Worm (Caenorhabditis elegans) whole organism, L1 larva: ENCODE data around the gene che-2.

Experiments
- Y116A8C.19 ChIP-seq: sonication (generic microtip); optimal IDR thresholded peaks from 2 replicates; lab custom pipeline; 2016; ENCODE audit warnings: missing compliant biosample characterization, missing genetic modification characterization, borderline replicate concordance
- aha-1 ChIP-seq: fragments of 150-350 bp; optimal IDR thresholded peaks from 2 replicates; lab custom pipeline; 2014; ENCODE audit warnings: missing biosample characterization, missing genetic modification characterization
- aly-2 ChIP-seq: fragments of 150-350 bp; optimal IDR thresholded peaks from 2 replicates; lab custom pipeline; 2014; ENCODE audit warnings: missing biosample characterization, missing genetic modification characterization
- ceh-8 ChIP-seq: fragments of 200-800 bp; sonication (Bioruptor generic); optimal IDR thresholded peaks from 2 replicates; lab custom pipeline; 2018; ENCODE audit warnings: mild to moderate bottlenecking, missing genetic modification characterization, moderate library complexity, missing compliant biosample characterization
- ceh-82 ChIP-seq, 3 experiments: fragments of 150-350 bp in 1 of 3; sonication (generic microtip) in 2 of 3; optimal IDR thresholded peaks; 2 replicates each; lab custom pipeline; 2014 to 2017; ENCODE audit warnings: missing biosample characterization in 3 of 3, missing genetic modification characterization in 3 of 3
- ceh-88 ChIP-seq: fragments of 200-800 bp; sonication (Bioruptor generic); IDR thresholded peaks from 2 replicates; pipeline ENCODE4 v1.3.6; 2022; ENCODE audit warnings: missing genetic modification characterization, missing compliant biosample characterization
- ces-1 ChIP-seq: fragments of 150-350 bp; optimal IDR thresholded peaks from 2 replicates; lab custom pipeline; 2014; ENCODE audit warnings: missing biosample characterization, missing genetic modification reagents, missing genetic modification characterization
- dsc-1 ChIP-seq: sonication (generic microtip); optimal IDR thresholded peaks from 2 replicates; lab custom pipeline; 2016; ENCODE audit warnings: mild to moderate bottlenecking, missing genetic modification characterization, missing compliant biosample characterization
- efl-1 ChIP-seq, 4 experiments: fragments of 150-350 bp; optimal IDR thresholded peaks in 3 of 4; peaks in 1 of 4; 1 replicate in 1 of 4; 2 replicates in 3 of 4; lab custom pipeline; 2014; ENCODE audit warnings: missing biosample characterization in 2 of 4, missing genetic modification characterization in 2 of 4, missing genetic modification reagents in 2 of 4
- elt-3 ChIP-seq, 6 experiments: fragments of 150-350 bp in 1 of 6; sonication (generic microtip); optimal IDR thresholded peaks; 2 replicates each; lab custom pipeline; 2017 to 2018; ENCODE audit warnings: missing biosample characterization in 6 of 6, missing genetic modification characterization in 6 of 6, inconsistent platforms in 1 of 6
- fkh-10 ChIP-seq: sonication (generic microtip); optimal IDR thresholded peaks from 2 replicates; lab custom pipeline; 2017; ENCODE audit warnings: missing biosample characterization, missing genetic modification reagents, missing genetic modification characterization
- fkh-4 ChIP-seq: sonication (generic microtip); optimal IDR thresholded peaks from 2 replicates; lab custom pipeline; 2016; ENCODE audit warnings: missing compliant biosample characterization, missing genetic modification characterization, borderline replicate concordance
- fos-1 ChIP-seq: fragments of 150-350 bp; optimal IDR thresholded peaks from 2 replicates; lab custom pipeline; 2014; ENCODE audit warnings: missing biosample characterization, missing genetic modification characterization
- grh-1 ChIP-seq: fragments of 200-800 bp; sonication (Bioruptor generic); IDR thresholded peaks from 2 replicates; pipeline ENCODE4 v1.3.6; 2022; ENCODE audit warnings: missing genetic modification reagents, missing genetic modification characterization, missing compliant biosample characterization
- hlh-17 ChIP-seq: fragments of 200-800 bp; sonication (Bioruptor generic); optimal IDR thresholded peaks from 2 replicates; lab custom pipeline; 2018; ENCODE audit warnings: missing genetic modification characterization, mild to moderate bottlenecking, missing compliant biosample characterization, moderate library complexity, borderline replicate concordance
- hpl-2 ChIP-seq: fragments of 150-350 bp; optimal IDR thresholded peaks from 2 replicates; lab custom pipeline; 2014; ENCODE audit warnings: missing biosample characterization, missing genetic modification reagents, missing genetic modification characterization
- lin-15B ChIP-seq: fragments of 150-350 bp; sonication (generic microtip); optimal IDR thresholded peaks from 3 replicates; lab custom pipeline; 2014; ENCODE audit warnings: missing biosample characterization, missing genetic modification characterization
- lin-35 ChIP-seq, 2 experiments: fragments of 150-350 bp; optimal IDR thresholded peaks; 2 replicates each; lab custom pipeline; 2014; ENCODE audit warnings: missing biosample characterization in 2 of 2, missing genetic modification characterization in 2 of 2, missing genetic modification reagents in 2 of 2
- lin-39 ChIP-seq: fragments of 150-350 bp; optimal IDR thresholded peaks from 2 replicates; lab custom pipeline; 2014; ENCODE audit warnings: missing biosample characterization, missing genetic modification reagents, missing genetic modification characterization
- lsy-2 ChIP-seq, 2 experiments: fragments of 150-350 bp; optimal IDR thresholded peaks; 2 replicates each; lab custom pipeline; 2014; ENCODE audit warnings: missing biosample characterization in 2 of 2, missing genetic modification characterization in 2 of 2
- mdl-1 ChIP-seq, 2 experiments: fragments of 150-350 bp; optimal IDR thresholded peaks; 2 replicates each; lab custom pipeline; 2014 to 2017; ENCODE audit warnings: missing biosample characterization in 2 of 2, missing genetic modification characterization in 2 of 2, inconsistent platforms in 1 of 2
- nhr-20 ChIP-seq: sonication (generic microtip); optimal IDR thresholded peaks from 2 replicates; lab custom pipeline; 2016; ENCODE audit warnings: mild to moderate bottlenecking, missing genetic modification characterization, missing compliant biosample characterization
- nhr-237 ChIP-seq: fragments of 150-350 bp; optimal IDR thresholded peaks from 2 replicates; lab custom pipeline; 2014; ENCODE audit warnings: missing biosample characterization, missing genetic modification characterization
- nhr-71 ChIP-seq: sonication (generic microtip); optimal IDR thresholded peaks from 2 replicates; lab custom pipeline; 2016; ENCODE audit warnings: mild to moderate bottlenecking, missing genetic modification characterization, moderate library complexity, missing compliant biosample characterization
- nhr-85 ChIP-seq: sonication (generic microtip); peaks from one replicate; lab custom pipeline; 2016; ENCODE audit warnings: missing genetic modification characterization, inconsistent platforms, missing compliant biosample characterization
- pqm-1 ChIP-seq: sonication (generic microtip); optimal IDR thresholded peaks from 3 replicates; lab custom pipeline; 2017; ENCODE audit warnings: missing biosample characterization, missing genetic modification characterization
- skn-1 ChIP-seq: fragments of 150-350 bp; optimal IDR thresholded peaks from 2 replicates; lab custom pipeline; 2014; ENCODE audit warnings: missing biosample characterization, missing genetic modification characterization
- sox-4 ChIP-seq: sonication (generic microtip); optimal IDR thresholded peaks from 2 replicates; lab custom pipeline; 2016; ENCODE audit warnings: missing genetic modification characterization, missing compliant biosample characterization
- sptf-1 ChIP-seq: fragments of 150-350 bp; optimal IDR thresholded peaks from 2 replicates; lab custom pipeline; 2014; ENCODE audit warnings: missing biosample characterization, missing genetic modification characterization
- sup-37 ChIP-seq: fragments of 200-800 bp; sonication (Bioruptor generic); optimal IDR thresholded peaks from 2 replicates; lab custom pipeline; 2018; ENCODE audit warnings: mild to moderate bottlenecking, missing genetic modification characterization, missing compliant biosample characterization
- unc-30 ChIP-seq: sonication (generic microtip); optimal IDR thresholded peaks from 2 replicates; lab custom pipeline; 2017; ENCODE audit warnings: missing biosample characterization, missing genetic modification characterization
- unc-86 ChIP-seq: sonication (generic microtip); optimal IDR thresholded peaks from 2 replicates; lab custom pipeline; 2016; ENCODE audit warnings: missing genetic modification characterization, missing compliant biosample characterization
- unc-98 ChIP-seq: fragments of 200-800 bp; sonication (Bioruptor generic); IDR thresholded peaks from 2 replicates; pipeline ENCODE4 v1.3.6; 2022; ENCODE audit warnings: missing genetic modification characterization, missing compliant biosample characterization
- vab-15 ChIP-seq: sonication (generic microtip); optimal IDR thresholded peaks from 2 replicates; lab custom pipeline; 2017; ENCODE audit warnings: missing genotype, mild to moderate bottlenecking, missing genetic modification characterization, missing compliant biosample characterization
- zag-1 ChIP-seq: fragments of 150-350 bp; optimal IDR thresholded peaks from 2 replicates; lab custom pipeline; 2014; ENCODE audit warnings: missing biosample characterization, missing genetic modification characterization

The che-2 gene

ce11 chrX:535728-536127, 54.5 kb downstream of the che-2 start, which contains the start of gene F28C10.3 (continued):
- peak; percentile 51 for TF ChIP-seq sox-4
- no peak for TF ChIP-seq unc-98 (GFP tag; lab: Robert Waterston, UW)
- TF ChIP-seq dsc-1 (tag; lab: Kevin White, UChicago): peak; percentile 65
- no peak for TF ChIP-seq sptf-1 (tag; lab: Kevin White, UChicago)
- no peak for TF ChIP-seq hlh-17 (GFP tag; lab: Kevin White, UChicago)
- peak; percentile 53 for TF ChIP-seq lin-39 (tag; lab: Kevin White, UChicago)
- TF ChIP-seq pqm-1: no peak
- peak; percentile 69 to 81 for TF ChIP-seq lsy-2 (tag; optimal IDR thresholded peaks at IDR 0.05; lab: Kevin White, UChicago)
- peak; percentile 71 for TF ChIP-seq unc-86
- TF ChIP-seq ceh-88 (GFP tag; lab: Robert Waterston, UW): peak; percentile 48; the same call in 1 of the 2 replicates
- peak; percentile 48 for TF ChIP-seq hpl-2 (GFP tag; lab: Kevin White, UChicago)
- TF ChIP-seq ceh-8 (GFP tag; lab: Kevin White, UChicago): no peak
- peak; percentile 62 to 65 for TF ChIP-seq lin-35 (GFP tag; optimal IDR thresholded peaks at IDR 0.05; lab: Kevin White, UChicago)
- TF ChIP-seq grh-1 (GFP tag; lab: Robert Waterston, UW): peak; percentile 65
- no peak for TF ChIP-seq sup-37 (GFP tag; lab: Kevin White, UChicago)
- peak in 2 of 6 experiments; percentile 14 to 66 for TF ChIP-seq elt-3 (tag; optimal IDR thresholded peaks at IDR 0.05; lab: Kevin White, UChicago)
- no peak for TF ChIP-seq fkh-4
- peak; percentile 53 to 66 for TF ChIP-seq efl-1 (optimal IDR thresholded peaks at IDR 0.05; lab: Kevin White, UChicago)
- peak; percentile 13 to 93 for TF ChIP-seq efl-1 (GFP tag; optimal IDR thresholded peaks at IDR 0.05 in 1 of 2; lab: Kevin White, UChicago)
- TF ChIP-seq ces-1 (GFP tag; lab: Kevin White, UChicago): no peak
- TF ChIP-seq nhr-71 (tag; lab: Kevin White, UChicago): peak; percentile 91
- no peak for TF ChIP-seq Y116A8C.19
- no peak for TF ChIP-seq unc-30
- no peak for TF ChIP-seq lin-15B
- TF ChIP-seq ceh-82 (tag; optimal IDR thresholded peaks at IDR 0.05; lab: Kevin White, UChicago): peak; percentile 65 to 89 (median 71)
- peak; percentile 81 for TF ChIP-seq fos-1 (tag; lab: Kevin White, UChicago)
- TF ChIP-seq nhr-20 (tag; lab: Kevin White, UChicago): peak; percentile 87
- TF ChIP-seq skn-1 (tag; lab: Kevin White, UChicago): peak; percentile 93
- TF ChIP-seq nhr-85: peak; percentile 98
- no peak for TF ChIP-seq aha-1 (tag; lab: Kevin White, UChicago)
- no peak for TF ChIP-seq vab-15 (tag; lab: Kevin White, UChicago)
- peak; percentile 67 for TF ChIP-seq fkh-10 (GFP tag; lab: Kevin White, UChicago)
- peak; percentile 38 for TF ChIP-seq aly-2
- TF ChIP-seq nhr-237 (tag; lab: Kevin White, UChicago): peak; percentile 36
- TF ChIP-seq mdl-1 (tag; optimal IDR thresholded peaks at IDR 0.05; lab: Kevin White, UChicago): peak in 1 of 2 experiments; percentile 75
- TF ChIP-seq zag-1 (tag; lab: Kevin White, UChicago): peak; percentile 4
